Fruit fly (Drosophila melanogaster) whole organism, adult: Measurements from ENCODE around the gene Polr3H.

Experiments
- CG12768 ChIP-seq: fragments of 200-800 bp; sonication (Bioruptor generic); optimal IDR thresholded peaks from 2 replicates; lab custom pipeline; 2017; ENCODE audit warnings: missing biosample characterization, missing genetic modification characterization, mild to moderate bottlenecking, moderate library complexity, missing genetic modification reagents
- CG1620 ChIP-seq: fragments of 200-800 bp; sonication (Bioruptor generic); optimal IDR thresholded peaks from 2 replicates; lab custom pipeline; 2016; ENCODE audit warnings: missing biosample characterization, missing genetic modification characterization
- CG33017 ChIP-seq: fragments of 200-800 bp; sonication (Bioruptor generic); optimal IDR thresholded peaks from 2 replicates; lab custom pipeline; 2018; ENCODE audit warnings: missing biosample characterization, mild to moderate bottlenecking, missing genetic modification characterization, moderate library complexity
- CG7045 ChIP-seq: fragments of 200-800 bp; sonication (Bioruptor generic); optimal IDR thresholded peaks from 2 replicates; lab custom pipeline; 2017; ENCODE audit warnings: missing biosample characterization, mild to moderate bottlenecking, missing genetic modification characterization
- Crg-1 ChIP-seq: fragments of 200-800 bp; sonication (Bioruptor generic); optimal IDR thresholded peaks from 2 replicates; lab custom pipeline; 2016; ENCODE audit warnings: missing biosample characterization, missing genetic modification characterization
- Hr96 ChIP-seq: fragments of 200-800 bp; sonication (Bioruptor generic); optimal IDR thresholded peaks from 2 replicates; lab custom pipeline; 2016; ENCODE audit warnings: missing biosample characterization, missing genetic modification characterization
- Mnt ChIP-seq: fragments of 200-800 bp; sonication (Bioruptor generic); optimal IDR thresholded peaks from 2 replicates; lab custom pipeline; 2016; ENCODE audit warnings: missing biosample characterization, mild to moderate bottlenecking, missing genetic modification characterization
- bab1 ChIP-seq: fragments of 200-800 bp; sonication (Bioruptor generic); optimal IDR thresholded peaks from 3 replicates; lab custom pipeline; 2019; ENCODE audit warnings: missing biosample characterization, mild to moderate bottlenecking, missing genetic modification characterization, moderate library complexity
- cic ChIP-seq: fragments of 200-800 bp; sonication (Bioruptor generic); optimal IDR thresholded peaks from 2 replicates; lab custom pipeline; 2017; ENCODE audit warnings: missing biosample characterization, mild to moderate bottlenecking, missing genetic modification characterization, moderate library complexity
- ovo ChIP-seq: fragments of 200-800 bp; sonication (Bioruptor generic); optimal IDR thresholded peaks from 2 replicates; lab custom pipeline; 2016; ENCODE audit warnings: missing biosample characterization, missing genetic modification characterization
- toe ChIP-seq: fragments of 200-800 bp; sonication (Bioruptor generic); optimal IDR thresholded peaks from 2 replicates; lab custom pipeline; 2016; ENCODE audit warnings: missing biosample characterization, missing genetic modification characterization

dm6 chr3L:11636829-11637228 is 11.7 kb upstream of the Polr3H start:
- TF ChIP-seq CG7045 (GFP tag; lab: Kevin White, UChicago) (no peak), bab1 (no peak), CG12768 (GFP tag; lab: Kevin White, UChicago) (no peak), cic (GFP tag; lab: Kevin White, UChicago) (no peak), CG33017 (tag; lab: Kevin White, UChicago) (no peak), Crg-1 (GFP tag; lab: Kevin White, UChicago) (no peak), CG1620 (no peak), Hr96 (GFP tag; lab: Kevin White, UChicago) (no peak), ovo (GFP tag; lab: Kevin White, UChicago) (no peak), Mnt (GFP tag; lab: Kevin White, UChicago) (no peak), toe (GFP tag; lab: Kevin White, UChicago) (no peak)
